Worm (Caenorhabditis elegans) whole organism, mixed stage, embryonic: ENCODE measurements around the gene tbx-43.

ENCODE experiments used
- bed-3 ChIP-seq: fragments of 200-800 bp; sonication (Bioruptor generic); optimal IDR thresholded peaks from 3 replicates; lab custom pipeline; 2018; ENCODE audit warnings: mild to moderate bottlenecking, missing genetic modification characterization, moderate library complexity, missing compliant biosample characterization
- blmp-1 ChIP-seq: fragments of 150-350 bp; optimal IDR thresholded peaks from 2 replicates; lab custom pipeline; 2014; ENCODE audit warnings: missing biosample characterization, missing genetic modification characterization
- ceh-39 ChIP-seq: fragments of 150-350 bp; optimal IDR thresholded peaks from 2 replicates; lab custom pipeline; 2014; ENCODE audit warnings: missing biosample characterization, missing genetic modification characterization
- ceh-43 ChIP-seq: fragments of 200-800 bp; sonication (Bioruptor generic); optimal IDR thresholded peaks from 2 replicates; lab custom pipeline; 2018; ENCODE audit warnings: mild to moderate bottlenecking, missing genetic modification characterization, moderate library complexity, missing compliant biosample characterization
- ceh-83 ChIP-seq: fragments of 200-800 bp; sonication (Bioruptor generic); optimal IDR thresholded peaks from 2 replicates; lab custom pipeline; 2018; ENCODE audit warnings: mild to moderate bottlenecking, missing genetic modification characterization, missing compliant biosample characterization
- ces-1 ChIP-seq: fragments of 150-350 bp; optimal IDR thresholded peaks from 2 replicates; lab custom pipeline; 2014; ENCODE audit warnings: missing biosample characterization, missing genetic modification reagents, missing genetic modification characterization
- cnd-1 ChIP-seq: fragments of 200-800 bp; sonication (Bioruptor generic); optimal IDR thresholded peaks from 2 replicates; lab custom pipeline; 2018; ENCODE audit warnings: mild to moderate bottlenecking, missing genetic modification characterization, missing compliant biosample characterization
- drap-1 ChIP-seq: fragments of 200-800 bp; sonication (Bioruptor generic); optimal IDR thresholded peaks from 3 replicates; lab custom pipeline; 2018; ENCODE audit warnings: mild to moderate bottlenecking, missing genetic modification characterization, missing compliant biosample characterization
- elt-1 ChIP-seq: sonication (generic microtip); optimal IDR thresholded peaks from 2 replicates; lab custom pipeline; 2017; ENCODE audit warnings: missing genetic modification characterization, mild to moderate bottlenecking, missing compliant biosample characterization, antibody characterized with exemption, moderate library complexity, borderline replicate concordance; ENCODE audit not compliant: insufficient read depth
- elt-3 ChIP-seq: fragments of 150-350 bp; optimal IDR thresholded peaks from 2 replicates; lab custom pipeline; 2014; ENCODE audit warnings: missing biosample characterization, missing genetic modification characterization
- flh-1 ChIP-seq: fragments of 200-800 bp; sonication (Bioruptor generic); optimal IDR thresholded peaks from 2 replicates; lab custom pipeline; 2018; ENCODE audit warnings: mild to moderate bottlenecking, missing genetic modification characterization, moderate library complexity, missing compliant biosample characterization
- ham-2 ChIP-seq: fragments of 200-800 bp; sonication (Bioruptor generic); optimal IDR thresholded peaks from 2 replicates; lab custom pipeline; 2018; ENCODE audit warnings: mild to moderate bottlenecking, missing genetic modification characterization, missing compliant biosample characterization
- hlh-1 ChIP-seq: fragments of 150-350 bp; optimal IDR thresholded peaks from 2 replicates; lab custom pipeline; 2014; ENCODE audit warnings: missing biosample characterization, missing genetic modification reagents, missing genetic modification characterization
- lin-13 ChIP-seq: fragments of 150-350 bp; optimal IDR thresholded peaks from 2 replicates; lab custom pipeline; 2014; ENCODE audit warnings: missing biosample characterization, missing genetic modification characterization
- lin-32 ChIP-seq: fragments of 200-800 bp; sonication (Bioruptor generic); optimal IDR thresholded peaks from 2 replicates; lab custom pipeline; 2018; ENCODE audit warnings: mild to moderate bottlenecking, missing genetic modification characterization, missing compliant biosample characterization
- mab-5 ChIP-seq: fragments of 150-350 bp; optimal IDR thresholded peaks from 2 replicates; lab custom pipeline; 2014; ENCODE audit warnings: missing biosample characterization, missing genetic modification characterization
- mls-2 ChIP-seq: sonication (generic microtip); optimal IDR thresholded peaks from 2 replicates; lab custom pipeline; 2016; ENCODE audit warnings: mild to moderate bottlenecking, missing genetic modification characterization, moderate library complexity, missing compliant biosample characterization
- nhr-12 ChIP-seq: fragments of 150-350 bp; optimal IDR thresholded peaks from 2 replicates; lab custom pipeline; 2014; ENCODE audit warnings: missing biosample characterization, missing genetic modification characterization
- nhr-2 ChIP-seq: fragments of 150-350 bp; optimal IDR thresholded peaks from 2 replicates; lab custom pipeline; 2014; ENCODE audit warnings: missing biosample characterization, missing genetic modification characterization
- nhr-237 ChIP-seq: fragments of 150-350 bp; optimal IDR thresholded peaks from 2 replicates; lab custom pipeline; 2014; ENCODE audit warnings: missing biosample characterization, missing genetic modification characterization
- nhr-28 ChIP-seq: fragments of 150-350 bp; optimal IDR thresholded peaks from 2 replicates; lab custom pipeline; 2014; ENCODE audit warnings: missing biosample characterization, missing genetic modification characterization
- nhr-76 ChIP-seq: sonication (generic microtip); optimal IDR thresholded peaks from 2 replicates; lab custom pipeline; 2017; ENCODE audit warnings: missing biosample characterization, missing genetic modification characterization
- pha-4 ChIP-seq: fragments of 150-350 bp; optimal IDR thresholded peaks from 2 replicates; lab custom pipeline; 2018; ENCODE audit warnings: missing biosample characterization, missing genetic modification reagents, missing genetic modification characterization
- sem-2 ChIP-seq: fragments of 200-800 bp; sonication (Bioruptor generic); optimal IDR thresholded peaks from 2 replicates; lab custom pipeline; 2018; ENCODE audit warnings: mild to moderate bottlenecking, missing genetic modification characterization, missing compliant biosample characterization
- snpc-4 ChIP-seq: fragments of 150-350 bp; optimal IDR thresholded peaks from 2 replicates; lab custom pipeline; 2014; ENCODE audit warnings: missing biosample characterization, missing genetic modification characterization
- sptf-1 ChIP-seq: sonication (generic microtip); optimal IDR thresholded peaks from 2 replicates; lab custom pipeline; 2017; ENCODE audit warnings: mild to moderate bottlenecking, missing genetic modification characterization, moderate library complexity, missing compliant biosample characterization
- tbx-8 ChIP-seq: fragments of 200-800 bp; sonication (Bioruptor generic); optimal IDR thresholded peaks from 2 replicates; lab custom pipeline; 2018; ENCODE audit warnings: mild to moderate bottlenecking, missing genetic modification characterization, moderate library complexity, missing compliant biosample characterization
- unc-120 ChIP-seq: sonication (generic microtip); optimal IDR thresholded peaks from 2 replicates; lab custom pipeline; 2017; ENCODE audit warnings: missing genetic modification characterization, missing compliant biosample characterization; ENCODE audit not compliant: poor library complexity, severe bottlenecking
- unc-39 ChIP-seq: fragments of 150-350 bp; optimal IDR thresholded peaks from 2 replicates; lab custom pipeline; 2014; ENCODE audit warnings: missing biosample characterization, missing genetic modification characterization
- unc-62 ChIP-seq: fragments of 150-350 bp; optimal IDR thresholded peaks from 2 replicates; lab custom pipeline; 2014; ENCODE audit warnings: missing biosample characterization, missing genetic modification reagents, missing genetic modification characterization
- zip-8 ChIP-seq: fragments of 150-350 bp; optimal IDR thresholded peaks from 2 replicates; lab custom pipeline; 2014; ENCODE audit warnings: missing biosample characterization, missing genetic modification characterization
- ztf-11 ChIP-seq: fragments of 150-350 bp; optimal IDR thresholded peaks from 2 replicates; lab custom pipeline; 2014; ENCODE audit warnings: missing biosample characterization, missing genetic modification characterization

The tbx-43 gene

ce11 chrIII:1764463-1764862 is 5.4 kb downstream of the tbx-43 start:
- no peak for TF ChIP-seq pha-4
- no peak for TF ChIP-seq unc-39 (tag; lab: Kevin White, UChicago)
- TF ChIP-seq lin-13 (tag; lab: Kevin White, UChicago): no peak
- no peak for TF ChIP-seq ceh-39 (tag; lab: Kevin White, UChicago)
- no peak for TF ChIP-seq elt-3
- no peak for TF ChIP-seq nhr-76 (tag; lab: Kevin White, UChicago)
- no peak for TF ChIP-seq tbx-8 (GFP tag; lab: Kevin White, UChicago)
- no peak for TF ChIP-seq ces-1 (GFP tag; lab: Kevin White, UChicago)
- TF ChIP-seq sptf-1 (tag; lab: Kevin White, UChicago): no peak

- no peak for TF ChIP-seq nhr-76 (tag; lab: Kevin White, UChicago)
- no peak for TF ChIP-seq elt-3
- no peak for TF ChIP-seq tbx-8 (GFP tag; lab: Kevin White, UChicago)
- no peak for TF ChIP-seq blmp-1 (tag; lab: Kevin White, UChicago)
- no peak for TF ChIP-seq pha-4
- TF ChIP-seq sem-2 (GFP tag; lab: Kevin White, UChicago): no peak
- TF ChIP-seq ceh-83 (GFP tag; lab: Kevin White, UChicago): no peak
- no peak for TF ChIP-seq nhr-12 (tag; lab: Kevin White, UChicago)
- TF ChIP-seq, all 35 proteins: peak for 0
These were observed 6.7 kb downstream of the tbx-43 start, which contains the start of gene cnc-6 for ce11 chrIII:1763222-1763621. Gene cnc-6, plus strand, starts transcription at chrIII:1763522.

- TF ChIP-seq nhr-76 (tag; lab: Kevin White, UChicago) (no peak), hlh-1 (tag; lab: Kevin White, UChicago) (no peak), pha-4 (no peak), ztf-11 (no peak), flh-1 (GFP tag; lab: Kevin White, UChicago) (no peak), ces-1 (GFP tag; lab: Kevin White, UChicago) (no peak), ceh-83 (GFP tag; lab: Kevin White, UChicago) (no peak), nhr-2 (tag; lab: Kevin White, UChicago) (no peak), tbx-8 (GFP tag; lab: Kevin White, UChicago) (no peak)
These were observed 11.3 kb downstream of the tbx-43 start, which contains the start of gene Y46E12A.2 for ce11 chrIII:1758632-1759031. Gene Y46E12A.2, plus strand, starts transcription at chrIII:1758932.

ce11 chrIII:1758151-1758550 is 11.7 kb downstream of the tbx-43 start, which contains the start of gene Y46E12A.5:
Gene Y46E12A.5, minus strand, starts transcription at chrIII:1758251.
- TF ChIP-seq nhr-2 (tag; lab: Kevin White, UChicago) (no peak), zip-8 (tag; lab: Kevin White, UChicago) (no peak), ham-2 (GFP tag; lab: Kevin White, UChicago) (no peak), nhr-12 (tag; lab: Kevin White, UChicago) (no peak), lin-32 (GFP tag; lab: Kevin White, UChicago) (no peak), nhr-76 (tag; lab: Kevin White, UChicago) (no peak), snpc-4 (tag; lab: Kevin White, UChicago) (no peak), cnd-1 (tag; lab: Kevin White, UChicago) (no peak), hlh-1 (tag; lab: Kevin White, UChicago) (no peak), ceh-43 (GFP tag; lab: Kevin White, UChicago) (no peak), blmp-1 (tag; lab: Kevin White, UChicago) (no peak), nhr-237 (tag; lab: Kevin White, UChicago) (no peak), ces-1 (GFP tag; lab: Kevin White, UChicago) (no peak), mab-5 (no peak), nhr-28 (tag; lab: Kevin White, UChicago) (no peak), elt-1 (tag; lab: Kevin White, UChicago) (no peak), sem-2 (GFP tag; lab: Kevin White, UChicago) (no peak), tbx-8 (GFP tag; lab: Kevin White, UChicago) (no peak), sptf-1 (tag; lab: Kevin White, UChicago) (no peak), mls-2 (tag; lab: Kevin White, UChicago) (no peak)

ce11 chrIII:1754842-1755241 is 15.1 kb downstream of the tbx-43 start, which contains the start of gene Y46E12A.3:
Gene Y46E12A.3, minus strand, starts transcription at chrIII:1754942.
- TF ChIP-seq lin-32 (GFP tag; lab: Kevin White, UChicago) (no peak), mab-5 (no peak), bed-3 (GFP tag; lab: Kevin White, UChicago) (no peak), ham-2 (GFP tag; lab: Kevin White, UChicago) (no peak), elt-1 (tag; lab: Kevin White, UChicago) (no peak), ces-1 (GFP tag; lab: Kevin White, UChicago) (no peak), unc-62 (GFP tag; lab: Kevin White, UChicago) (no peak), drap-1 (GFP tag; lab: Kevin White, UChicago) (no peak), sptf-1 (tag; lab: Kevin White, UChicago) (no peak), hlh-1 (tag; lab: Kevin White, UChicago) (no peak), snpc-4 (tag; lab: Kevin White, UChicago) (no peak), nhr-76 (tag; lab: Kevin White, UChicago) (no peak), ceh-83 (GFP tag; lab: Kevin White, UChicago) (no peak), ceh-43 (GFP tag; lab: Kevin White, UChicago) (no peak), unc-120 (tag; lab: Kevin White, UChicago) (no peak), blmp-1 (tag; lab: Kevin White, UChicago) (no peak)
